5 worm cellular contexts compared by ENCODE assay signal in genomic region chrIV:13910931-13911330, ce11.
TF ChIP-seq lines count a peak whose summit lies in the region.

No protein-coding gene starts in this region.

TF ChIP-seq in whole organism, L1 larva, 84 proteins besides CTCF, POLR2A, EP300 and RAD21 (continues in another document):
- TF ChIP-seq nhr-19 (GFP tag; conservative IDR thresholded peaks at IDR 0.05; lab: Robert Waterston, UW), result peak; percentile 87
- no peak for TF ChIP-seq ceh-88 (GFP tag; IDR thresholded peaks at IDR 0.05; lab: Robert Waterston, UW)
- TF ChIP-seq vab-15 (tag; optimal IDR thresholded peaks at IDR 0.05; lab: Kevin White, UChicago), result no peak
- TF ChIP-seq mdl-1 (tag; optimal IDR thresholded peaks at IDR 0.05; lab: Kevin White, UChicago), result no peak
- no peak for TF ChIP-seq F16B12.6 (tag; optimal IDR thresholded peaks at IDR 0.05; lab: Kevin White, UChicago)
- TF ChIP-seq pax-3 (tag; optimal IDR thresholded peaks at IDR 0.05; lab: Kevin White, UChicago), result no peak
- peak; percentile 78 for TF ChIP-seq nhr-71 (tag; optimal IDR thresholded peaks at IDR 0.05; lab: Kevin White, UChicago)
- TF ChIP-seq blmp-1 (tag; optimal IDR thresholded peaks at IDR 0.05; lab: Kevin White, UChicago), result peak; percentile 77
- no peak for TF ChIP-seq ces-1 (GFP tag; optimal IDR thresholded peaks at IDR 0.05; lab: Kevin White, UChicago)
- no peak for TF ChIP-seq nhr-12 (tag; optimal IDR thresholded peaks at IDR 0.05; lab: Kevin White, UChicago)
- TF ChIP-seq unc-62 (GFP tag; optimal IDR thresholded peaks at IDR 0.05; lab: Kevin White, UChicago), result no peak
- no peak for TF ChIP-seq nhr-77 (tag; optimal IDR thresholded peaks at IDR 0.05; lab: Kevin White, UChicago)
- no peak for TF ChIP-seq xbp-1 (tag; optimal IDR thresholded peaks at IDR 0.05; lab: Kevin White, UChicago)
- TF ChIP-seq nhr-20 (tag; optimal IDR thresholded peaks at IDR 0.05; lab: Kevin White, UChicago), result peak; percentile 92
- TF ChIP-seq nhr-84 (tag; optimal IDR thresholded peaks at IDR 0.05; lab: Kevin White, UChicago), result no peak
- no peak for TF ChIP-seq rnt-1 (tag; optimal IDR thresholded peaks at IDR 0.05; lab: Kevin White, UChicago)
- TF ChIP-seq Y116A8C.19 (tag; optimal IDR thresholded peaks at IDR 0.05; lab: Kevin White, UChicago; ENCODE audit: borderline replicate concordance), result no peak
- TF ChIP-seq fkh-10 (GFP tag; optimal IDR thresholded peaks at IDR 0.05; lab: Kevin White, UChicago), result no peak
- TF ChIP-seq nhr-85 (tag; lab: Kevin White, UChicago), result peak; percentile 92

TF ChIP-seq in whole organism, L2 larva, 48 proteins besides CTCF, POLR2A, EP300 and RAD21 (continues in another document):
- TF ChIP-seq mab-5 (tag; optimal IDR thresholded peaks at IDR 0.05; lab: Kevin White, UChicago) (no peak), aly-2 (tag; optimal IDR thresholded peaks at IDR 0.05; lab: Kevin White, UChicago) (no peak), F13H6.1 (tag; optimal IDR thresholded peaks at IDR 0.05; lab: Kevin White, UChicago) (no peak), nhr-10 (tag; optimal IDR thresholded peaks at IDR 0.05; lab: Kevin White, UChicago) (no peak), zag-1 (tag; optimal IDR thresholded peaks at IDR 0.05; lab: Kevin White, UChicago) (no peak), elt-3 (tag; optimal IDR thresholded peaks at IDR 0.05; lab: Kevin White, UChicago) (no peak), blmp-1 (tag; optimal IDR thresholded peaks at IDR 0.05; lab: Kevin White, UChicago; ENCODE audit: insufficient read depth) (peak; percentile 96), ceh-16 (tag; optimal IDR thresholded peaks at IDR 0.05; lab: Kevin White, UChicago) (no peak), lsy-2 (tag; optimal IDR thresholded peaks at IDR 0.05; lab: Kevin White, UChicago) (peak in 1 of 2 experiments; percentile 2), egl-27 (tag; optimal IDR thresholded peaks at IDR 0.05; lab: Kevin White, UChicago) (no peak), lin-39 (tag; optimal IDR thresholded peaks at IDR 0.05; lab: Kevin White, UChicago) (no peak), nhr-23 (tag; optimal IDR thresholded peaks at IDR 0.05; lab: Kevin White, UChicago) (no peak), gmeb-1 (tag; optimal IDR thresholded peaks at IDR 0.05; lab: Kevin White, UChicago) (no peak), sma-9 (GFP tag; optimal IDR thresholded peaks at IDR 0.05; lab: Kevin White, UChicago) (peak; percentile 61), sma-9 (tag; optimal IDR thresholded peaks at IDR 0.05; lab: Kevin White, UChicago) (no peak), nhr-21 (tag; optimal IDR thresholded peaks at IDR 0.05; lab: Kevin White, UChicago) (peak; percentile 14), sma-3 (GFP tag; optimal IDR thresholded peaks at IDR 0.05; lab: Kevin White, UChicago) (peak; percentile 73), lin-11 (tag; optimal IDR thresholded peaks at IDR 0.05; lab: Kevin White, UChicago) (no peak), mdl-1 (tag; optimal IDR thresholded peaks at IDR 0.05; lab: Kevin White, UChicago) (no peak), ceh-82 (tag; optimal IDR thresholded peaks at IDR 0.05; lab: Kevin White, UChicago) (no peak)

TF ChIP-seq in whole organism, L3 larva, 47 proteins besides CTCF, POLR2A, EP300 and RAD21 (continues in another document):
- TF ChIP-seq snpc-4 (tag; optimal IDR thresholded peaks at IDR 0.05; lab: Kevin White, UChicago) (no peak), unc-62 (GFP tag; optimal IDR thresholded peaks at IDR 0.05; lab: Kevin White, UChicago) (no peak), nhr-12 (tag; optimal IDR thresholded peaks at IDR 0.05; lab: Kevin White, UChicago) (no peak), ceh-28 (tag; optimal IDR thresholded peaks at IDR 0.05; lab: Kevin White, UChicago) (no peak), aly-2 (tag; optimal IDR thresholded peaks at IDR 0.05; lab: Kevin White, UChicago) (no peak), ceh-82 (tag; optimal IDR thresholded peaks at IDR 0.05; lab: Kevin White, UChicago) (no peak), elt-3 (tag; optimal IDR thresholded peaks at IDR 0.05; lab: Kevin White, UChicago) (no peak), hmg-11 (tag; optimal IDR thresholded peaks at IDR 0.05; lab: Kevin White, UChicago) (no peak), nhr-237 (tag; optimal IDR thresholded peaks at IDR 0.05; lab: Kevin White, UChicago) (no peak), nfya-1 (tag; optimal IDR thresholded peaks at IDR 0.05; lab: Kevin White, UChicago; ENCODE audit: insufficient read depth) (peak; percentile 15), fos-1 (tag; optimal IDR thresholded peaks at IDR 0.05; lab: Kevin White, UChicago) (no peak), mdl-1 (tag; optimal IDR thresholded peaks at IDR 0.05; lab: Kevin White, UChicago) (no peak), unc-39 (tag; optimal IDR thresholded peaks at IDR 0.05; lab: Kevin White, UChicago) (no peak), eor-1 (tag; optimal IDR thresholded peaks at IDR 0.05; lab: Kevin White, UChicago) (no peak), nhr-76 (tag; optimal IDR thresholded peaks at IDR 0.05; lab: Kevin White, UChicago) (no peak), skn-1 (tag; optimal IDR thresholded peaks at IDR 0.05; lab: Kevin White, UChicago) (no peak), egl-5 (tag; optimal IDR thresholded peaks at IDR 0.05; lab: Kevin White, UChicago) (no peak), nhr-11 (tag; optimal IDR thresholded peaks at IDR 0.05; lab: Kevin White, UChicago) (no peak), ama-1 (optimal IDR thresholded peaks at IDR 0.05; lab: Kevin White, UChicago) (no peak), nhr-25 (tag; optimal IDR thresholded peaks at IDR 0.05; lab: Kevin White, UChicago) (peak; percentile 37), jun-1 (tag; optimal IDR thresholded peaks at IDR 0.05; lab: Kevin White, UChicago) (no peak)

TF ChIP-seq in whole organism, L4 larva, 104 proteins besides CTCF, POLR2A, EP300 and RAD21:
- TF ChIP-seq mdl-1 (tag; optimal IDR thresholded peaks at IDR 0.05; lab: Kevin White, UChicago), result peak in 1 of 2 experiments; percentile 39
- TF ChIP-seq aha-1 (tag; lab: Kevin White, UChicago), result peak; percentile 12
- TF ChIP-seq lsy-2 (tag; optimal IDR thresholded peaks at IDR 0.05; lab: Kevin White, UChicago), result peak in 1 of 2 experiments; percentile 58
- 0 out of 2 replicates have a peak, but pooled peaks have one; percentile 47 for TF ChIP-seq mdt-29 (GFP tag; IDR thresholded peaks at IDR 0.05; lab: Robert Waterston, UW)
- TF ChIP-seq nhr-28 (tag; optimal IDR thresholded peaks at IDR 0.05; lab: Kevin White, UChicago), result peak; percentile 78
- TF ChIP-seq ZK546.5 (tag; optimal IDR thresholded peaks at IDR 0.05; lab: Kevin White, UChicago), result no peak
- peak; percentile 5 for TF ChIP-seq mep-1 (tag; optimal IDR thresholded peaks at IDR 0.05; lab: Kevin White, UChicago)
- TF ChIP-seq unc-62 (GFP tag; optimal IDR thresholded peaks at IDR 0.05 in 1 of 2; lab: Kevin White, UChicago), result peak in 1 of 2 experiments; percentile 58
- TF ChIP-seq unc-62 (tag; optimal IDR thresholded peaks at IDR 0.05; lab: Kevin White, UChicago), result no peak
- TF ChIP-seq hlh-30 (tag; optimal IDR thresholded peaks at IDR 0.05; lab: Kevin White, UChicago; ENCODE audit: insufficient read depth), result peak; percentile 75
- TF ChIP-seq php-3 (GFP tag; IDR thresholded peaks at IDR 0.05; lab: Robert Waterston, UW), result no peak

TF ChIP-seq in whole organism, young adult, 124 proteins besides CTCF, POLR2A, EP300 and RAD21:
- TF ChIP-seq lin-40 (tag; optimal IDR thresholded peaks at IDR 0.05; lab: Kevin White, UChicago), result peak; percentile 27
- TF ChIP-seq nhr-27 (tag; optimal IDR thresholded peaks at IDR 0.05; lab: Kevin White, UChicago), result no peak
- no peak for TF ChIP-seq sptf-2 (GFP tag; optimal IDR thresholded peaks at IDR 0.05; lab: Kevin White, UChicago)
- no peak for TF ChIP-seq die-1 (tag; optimal IDR thresholded peaks at IDR 0.05; lab: Kevin White, UChicago)
